Fruit fly (Drosophila melanogaster) whole organism, embryonic: ENCODE measurements around the gene CG32436.

Source experiments
- Atf6 ChIP-seq: fragments of 200-800 bp; sonication (Bioruptor generic); IDR thresholded peaks from 2 replicates; pipeline ENCODE4 v1.3.6; 2022; ENCODE audit warnings: missing biosample characterization, missing genetic modification characterization
- BEAF-32 ChIP-seq: fragments of 200-800 bp; sonication (Bioruptor generic); optimal IDR thresholded peaks from 3 replicates; lab custom pipeline; 2017; ENCODE audit warnings: missing biosample characterization, missing genetic modification characterization, mild to moderate bottlenecking, moderate library complexity, missing genetic modification reagents
- Bteb2 ChIP-seq: fragments of 200-800 bp; sonication (Bioruptor generic); optimal IDR thresholded peaks from 2 replicates; lab custom pipeline; 2016; ENCODE audit warnings: missing biosample characterization, missing genetic modification characterization
- CG10565 ChIP-seq: fragments of 200-800 bp; sonication (Bioruptor generic); optimal IDR thresholded peaks from 3 replicates; lab custom pipeline; 2016; ENCODE audit warnings: missing biosample characterization, mild to moderate bottlenecking, missing genetic modification characterization
- CG11560 ChIP-seq: fragments of 200-800 bp; sonication (Bioruptor generic); IDR thresholded peaks from 3 replicates; pipeline ENCODE4 v1.3.6; 2022; ENCODE audit warnings: missing biosample characterization, missing genetic modification characterization
- CG1233 ChIP-seq: fragments of 200-800 bp; sonication (Bioruptor generic); optimal IDR thresholded peaks from 4 replicates; lab custom pipeline; 2018; ENCODE audit warnings: missing biosample characterization, mild to moderate bottlenecking, missing genetic modification characterization
- CG14014 ChIP-seq: fragments of 200-800 bp; sonication (Bioruptor generic); IDR thresholded peaks from 2 replicates; pipeline ENCODE4 v1.3.6; 2022; ENCODE audit warnings: missing biosample characterization, missing genetic modification characterization
- CG16863 ChIP-seq: fragments of 200-800 bp; sonication (Bioruptor generic); optimal IDR thresholded peaks from 3 replicates; lab custom pipeline; 2016; ENCODE audit warnings: missing biosample characterization, missing genetic modification characterization
- CG17612 ChIP-seq: fragments of 200-800 bp; sonication (Bioruptor generic); IDR thresholded peaks from 2 replicates; pipeline ENCODE4 v1.3.6; 2022; ENCODE audit warnings: missing biosample characterization, missing genetic modification characterization
- CG18619 ChIP-seq: fragments of 200-800 bp; sonication (Bioruptor generic); optimal IDR thresholded peaks from 3 replicates; lab custom pipeline; 2017; ENCODE audit warnings: missing biosample characterization, mild to moderate bottlenecking, missing genetic modification characterization
- CG31224 ChIP-seq: fragments of 200-800 bp; sonication (Bioruptor generic); IDR thresholded peaks from 2 replicates; pipeline ENCODE4 v1.3.6; 2022; ENCODE audit warnings: missing biosample characterization, missing genetic modification characterization
- CG31441 ChIP-seq: fragments of 200-800 bp; sonication (Bioruptor generic); IDR thresholded peaks from 2 replicates; pipeline ENCODE4 v1.3.6; 2022; ENCODE audit warnings: missing biosample characterization, missing genetic modification characterization
- CG32767 ChIP-seq: fragments of 200-800 bp; sonication (Bioruptor generic); IDR thresholded peaks from 2 replicates; pipeline ENCODE4 v1.3.6; 2022; ENCODE audit warnings: missing biosample characterization, missing genetic modification characterization
- CG33213 ChIP-seq: fragments of 200-800 bp; sonication (Bioruptor generic); optimal IDR thresholded peaks from 3 replicates; lab custom pipeline; 2016; ENCODE audit warnings: missing biosample characterization, missing genetic modification characterization
- CG34224 ChIP-seq: fragments of 200-800 bp; sonication (Bioruptor generic); IDR thresholded peaks from 3 replicates; pipeline ENCODE4 v1.3.6; 2022; ENCODE audit warnings: missing biosample characterization, missing genetic modification characterization; ENCODE audit not compliant: partially characterized antibody
- CG42726 ChIP-seq: fragments of 200-800 bp; sonication (Bioruptor generic); IDR thresholded peaks from 2 replicates; pipeline ENCODE4 v1.3.6; 2022; ENCODE audit warnings: missing biosample characterization, missing genetic modification characterization; ENCODE audit not compliant: partially characterized antibody
- CG4282 ChIP-seq: fragments of 200-800 bp; sonication (Bioruptor generic); optimal IDR thresholded peaks from 2 replicates; lab custom pipeline; 2016; ENCODE audit warnings: missing biosample characterization, missing genetic modification characterization
- CG4820 ChIP-seq: fragments of 200-800 bp; sonication (Bioruptor generic); optimal IDR thresholded peaks from 3 replicates; lab custom pipeline; 2016; ENCODE audit warnings: missing biosample characterization, missing genetic modification characterization
- CG4854 ChIP-seq: fragments of 200-800 bp; sonication (Bioruptor generic); optimal IDR thresholded peaks from 2 replicates; lab custom pipeline; 2016; ENCODE audit warnings: missing biosample characterization, missing genetic modification characterization, inconsistent platforms
- CG8089 ChIP-seq: fragments of 200-800 bp; sonication (Bioruptor generic); optimal IDR thresholded peaks from 3 replicates; lab custom pipeline; 2016; ENCODE audit warnings: missing biosample characterization, missing genetic modification characterization
- CG9797 ChIP-seq: fragments of 200-800 bp; sonication (Bioruptor generic); optimal IDR thresholded peaks from 3 replicates; lab custom pipeline; 2018; ENCODE audit warnings: missing biosample characterization, mild to moderate bottlenecking, missing genetic modification characterization
- CG9876 ChIP-seq: fragments of 200-800 bp; sonication (Bioruptor generic); optimal IDR thresholded peaks from 2 replicates; lab custom pipeline; 2016; ENCODE audit warnings: missing biosample characterization, missing genetic modification characterization
- Chrac-16 ChIP-seq: fragments of 200-800 bp; sonication (Bioruptor generic); optimal IDR thresholded peaks from 3 replicates; lab custom pipeline; 2016; ENCODE audit warnings: missing biosample characterization, missing genetic modification characterization
- CkIIα-i1 ChIP-seq: fragments of 200-800 bp; sonication (Bioruptor generic); IDR thresholded peaks from 2 replicates; pipeline ENCODE4 v1.3.6; 2022; ENCODE audit warnings: missing biosample characterization, missing genetic modification characterization
- D ChIP-seq, 2 experiments: fragments of 200-800 bp in 1 of 2; fragments of >200 bp in 1 of 2; sonication (Bioruptor generic) in 1 of 2; optimal IDR thresholded peaks; 2 replicates in 1 of 2; 3 replicates in 1 of 2; lab custom pipeline; 2017; ENCODE audit warnings: mild to moderate bottlenecking in 1 of 2, missing biosample characterization in 1 of 2, missing genetic modification characterization in 1 of 2, missing genetic modification reagents in 1 of 2
- Doc2 ChIP-seq: fragments of 200-800 bp; sonication (Bioruptor generic); IDR thresholded peaks from 2 replicates; pipeline ENCODE4 v1.3.6; 2022; ENCODE audit warnings: missing biosample characterization, missing genetic modification characterization
- Fer2 ChIP-seq: fragments of 200-800 bp; sonication (Bioruptor generic); optimal IDR thresholded peaks from 2 replicates; lab custom pipeline; 2018; ENCODE audit warnings: missing biosample characterization, mild to moderate bottlenecking, missing genetic modification characterization, moderate library complexity
- Gug ChIP-seq: fragments of 200-800 bp; sonication (Bioruptor generic); IDR thresholded peaks from 4 replicates; pipeline ENCODE4 v1.3.6; 2022; ENCODE audit warnings: missing biosample characterization, missing genetic modification characterization
- Hr51 ChIP-seq, 2 experiments: fragments of 200-800 bp; sonication (Bioruptor generic); optimal IDR thresholded peaks; 2 replicates in 1 of 2; 3 replicates in 1 of 2; lab custom pipeline; 2016 to 2018; ENCODE audit warnings: missing biosample characterization in 2 of 2, missing genetic modification characterization in 2 of 2, mild to moderate bottlenecking in 1 of 2, moderate library complexity in 1 of 2
- Jarid2 ChIP-seq: fragments of 200-800 bp; sonication (Bioruptor generic); optimal IDR thresholded peaks from 3 replicates; lab custom pipeline; 2017; ENCODE audit warnings: mild to moderate bottlenecking, missing biosample characterization, missing genetic modification reagents, missing genetic modification characterization
- NC2α ChIP-seq: fragments of 200-800 bp; sonication (Bioruptor generic); optimal IDR thresholded peaks from 2 replicates; lab custom pipeline; 2016; ENCODE audit warnings: missing biosample characterization, missing genetic modification characterization
- Taf1 ChIP-seq: fragments of 200-800 bp; sonication (Bioruptor generic); IDR thresholded peaks from 2 replicates; pipeline ENCODE4 v1.3.6; 2022; ENCODE audit warnings: missing biosample characterization, missing genetic modification characterization
- YL-1 ChIP-seq: fragments of 200-800 bp; sonication (Bioruptor generic); optimal IDR thresholded peaks from 3 replicates; lab custom pipeline; 2017; ENCODE audit warnings: missing biosample characterization, mild to moderate bottlenecking, missing genetic modification characterization
- bbx ChIP-seq: fragments of 200-800 bp; sonication (Bioruptor generic); IDR thresholded peaks from 2 replicates; pipeline ENCODE4 v1.3.6; 2022; ENCODE audit warnings: missing biosample characterization, missing genetic modification characterization; ENCODE audit not compliant: partially characterized antibody
- crp ChIP-seq, 2 experiments: fragments of 200-800 bp; sonication (Bioruptor generic); optimal IDR thresholded peaks; 2 replicates in 1 of 2; 3 replicates in 1 of 2; lab custom pipeline; 2017; ENCODE audit warnings: missing biosample characterization in 2 of 2, missing genetic modification characterization in 2 of 2, mild to moderate bottlenecking in 1 of 2, moderate library complexity in 1 of 2
- gro ChIP-seq: fragments of 200-800 bp; sonication (Bioruptor generic); optimal IDR thresholded peaks from 2 replicates; lab custom pipeline; 2016; ENCODE audit warnings: missing biosample characterization, missing genetic modification characterization
- gsb ChIP-seq: fragments of 200-800 bp; sonication (Bioruptor generic); IDR thresholded peaks from 2 replicates; pipeline ENCODE4 v1.3.6; 2022; ENCODE audit warnings: missing biosample characterization, missing genetic modification characterization
- hb ChIP-seq: fragments of 200-800 bp; sonication (Bioruptor generic); IDR thresholded peaks from 3 replicates; pipeline ENCODE4 v1.3.6; 2022; ENCODE audit warnings: missing biosample characterization, missing genetic modification characterization; ENCODE audit not compliant: partially characterized antibody
- hbn ChIP-seq: fragments of 200-800 bp; sonication (Bioruptor generic); IDR thresholded peaks from 2 replicates; pipeline ENCODE4 v1.3.6; 2022; ENCODE audit warnings: missing biosample characterization, missing genetic modification characterization; ENCODE audit not compliant: partially characterized antibody
- inv ChIP-seq: fragments of 200-800 bp; sonication (Bioruptor generic); IDR thresholded peaks from 2 replicates; pipeline ENCODE4 v1.3.6; 2022; ENCODE audit warnings: missing biosample characterization, missing genetic modification characterization; ENCODE audit not compliant: partially characterized antibody
- jigr1 ChIP-seq: fragments of 200-800 bp; sonication (Bioruptor generic); IDR thresholded peaks from 3 replicates; pipeline ENCODE4 v1.3.6; 2022; ENCODE audit warnings: missing biosample characterization, missing genetic modification characterization
- nau ChIP-seq: fragments of 200-800 bp; sonication (Bioruptor generic); optimal IDR thresholded peaks from 3 replicates; lab custom pipeline; 2017; ENCODE audit warnings: missing biosample characterization, mild to moderate bottlenecking, missing genetic modification characterization, missing genetic modification reagents
- pan ChIP-seq, 4 experiments: fragments of >200 bp in 3 of 4; fragments of 200-800 bp in 1 of 4; sonication (Bioruptor generic) in 1 of 4; optimal IDR thresholded peaks in 3 of 4; IDR thresholded peaks in 1 of 4; 2 replicates each; pipeline versions ENCODE4 v1.3.6 to Lab custom; 2017 to 2022; ENCODE audit warnings: missing biosample characterization in 2 of 4, missing genetic modification characterization in 2 of 4, mixed read lengths in 1 of 4
- ro ChIP-seq: fragments of 200-800 bp; sonication (Bioruptor generic); IDR thresholded peaks from 2 replicates; pipeline ENCODE4 v1.3.6; 2022; ENCODE audit warnings: missing biosample characterization, missing genetic modification characterization
- row ChIP-seq: fragments of 200-800 bp; sonication (Bioruptor generic); IDR thresholded peaks from 3 replicates; pipeline ENCODE4 v1.3.6; 2022; ENCODE audit warnings: missing biosample characterization, missing genetic modification characterization
- sens ChIP-seq: fragments of 200-800 bp; sonication (Bioruptor generic); peaks from one replicate; lab custom pipeline; 2016; ENCODE audit warnings: missing biosample characterization, missing genetic modification characterization
- so ChIP-seq: fragments of 200-800 bp; sonication (Bioruptor generic); IDR thresholded peaks from 3 replicates; pipeline ENCODE4 v1.3.6; 2022; ENCODE audit warnings: missing biosample characterization, missing genetic modification characterization
- stc ChIP-seq: fragments of 200-800 bp; sonication (Bioruptor generic); IDR thresholded peaks from 2 replicates; pipeline ENCODE4 v1.3.6; 2022; ENCODE audit warnings: missing biosample characterization, missing genetic modification characterization
- unc-4 ChIP-seq: fragments of 200-800 bp; sonication (Bioruptor generic); IDR thresholded peaks from 2 replicates; pipeline ENCODE4 v1.3.6; 2022; ENCODE audit warnings: missing biosample characterization, missing genetic modification characterization; ENCODE audit not compliant: partially characterized antibody

CG32436 gene

DNA sequence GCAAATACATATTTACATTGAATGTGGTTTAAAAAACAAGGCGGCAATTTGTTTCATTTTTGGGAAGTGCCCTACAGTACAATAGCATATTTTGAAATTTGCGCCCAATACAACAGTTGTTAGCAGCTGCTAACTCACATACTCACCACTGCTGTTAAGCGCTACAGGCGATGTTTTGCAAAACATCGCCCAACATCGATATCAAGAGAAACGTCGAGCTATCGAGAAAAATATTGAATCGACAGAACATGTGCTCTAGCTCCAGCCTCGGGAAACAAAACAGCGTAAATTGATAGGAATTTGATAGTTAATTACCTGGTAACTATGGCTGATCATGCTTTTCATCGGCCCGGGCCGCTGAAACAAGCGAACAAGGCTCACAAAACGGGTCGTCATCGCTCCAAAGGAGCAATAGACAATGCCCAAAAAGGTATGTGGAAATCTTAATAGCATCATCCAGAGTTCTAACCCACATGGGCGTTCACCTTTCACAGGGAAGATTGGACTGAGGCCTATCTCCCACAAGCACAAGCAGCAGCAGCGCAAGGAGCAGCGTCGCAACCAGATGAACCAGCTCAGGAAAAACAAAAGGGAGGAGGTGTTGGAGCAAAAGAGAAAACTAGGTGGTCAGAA, 8.7 kb upstream of the CG32436 start, which contains the start of gene Tsr1 (continued):
- TF ChIP-seq nau = no peak
- no peak for TF ChIP-seq pan (optimal IDR thresholded peaks at IDR 0.05; lab: Kevin White, UChicago)
- no peak for TF ChIP-seq pan (GFP tag; optimal IDR thresholded peaks at IDR 0.05 in 1 of 2, IDR thresholded peaks at IDR 0.05 in 1 of 2)
- no peak for TF ChIP-seq CG31224 (GFP tag; lab: Robert Waterston, UW)
- TF ChIP-seq CG9797 (GFP tag; lab: Kevin White, UChicago) = peak; percentile 12
- TF ChIP-seq so (GFP tag; lab: Robert Waterston, UW) = no peak
- TF ChIP-seq NC2α (GFP tag; lab: Kevin White, UChicago) = no peak
- TF ChIP-seq CkIIα-i1 (GFP tag; lab: Robert Waterston, UW) = no peak
- no peak for TF ChIP-seq Hr51 (GFP tag; optimal IDR thresholded peaks at IDR 0.05; lab: Kevin White, UChicago)
- TF ChIP-seq CG9876 (GFP tag; lab: Kevin White, UChicago) = no peak
- no peak for TF ChIP-seq Jarid2 (GFP tag; lab: Kevin White, UChicago)
- TF ChIP-seq CG1233 (GFP tag; lab: Kevin White, UChicago) = no peak
- no peak for TF ChIP-seq CG4854 (GFP tag; lab: Kevin White, UChicago)
- TF ChIP-seq CG11560 (tag; lab: Robert Waterston, UW) = no peak
- TF ChIP-seq CG31441 (GFP tag; lab: Robert Waterston, UW) = no peak
- TF ChIP-seq CG8089 (GFP tag; lab: Kevin White, UChicago) = no peak
- no peak for TF ChIP-seq CG16863 (GFP tag; lab: Kevin White, UChicago)
- TF ChIP-seq BEAF-32 = peak; percentile 82
- peak; percentile 92 for TF ChIP-seq bbx (GFP tag; lab: Robert Waterston, UW)
- peak; percentile 83 for TF ChIP-seq hbn (GFP tag; lab: Robert Waterston, UW)
- no peak for TF ChIP-seq gro (GFP tag; lab: Kevin White, UChicago)
- TF ChIP-seq gsb (GFP tag; lab: Robert Waterston, UW) = no peak
- no peak for TF ChIP-seq ro (GFP tag; lab: Robert Waterston, UW)
- no peak for TF ChIP-seq D (optimal IDR thresholded peaks at IDR 0.05; lab: Kevin White, UChicago)
- no peak for TF ChIP-seq D (GFP tag; optimal IDR thresholded peaks at IDR 0.05; lab: Kevin White, UChicago)
- TF ChIP-seq Fer2 (tag; lab: Kevin White, UChicago) = no peak
- no peak for TF ChIP-seq Doc2 (GFP tag; lab: Robert Waterston, UW)
- TF ChIP-seq row (GFP tag; lab: Robert Waterston, UW) = no peak
- peak; percentile 94 for TF ChIP-seq CG34224 (GFP tag; lab: Robert Waterston, UW)
- no peak for TF ChIP-seq CG14014 (GFP tag; lab: Robert Waterston, UW)
- no peak for TF ChIP-seq CG17612
- no peak for TF ChIP-seq Taf1
- TF ChIP-seq Chrac-16 (GFP tag; lab: Kevin White, UChicago) = no peak
- TF ChIP-seq CG10565 (GFP tag; lab: Kevin White, UChicago) = no peak
- no peak for TF ChIP-seq Bteb2 (GFP tag; lab: Kevin White, UChicago)
- no peak for TF ChIP-seq CG4820 (GFP tag; lab: Kevin White, UChicago)
- peak; percentile 78 for TF ChIP-seq YL-1
- peak; percentile 90 for TF ChIP-seq unc-4 (GFP tag; lab: Robert Waterston, UW)
- TF ChIP-seq CG4282 (GFP tag; lab: Kevin White, UChicago) = no peak
- TF ChIP-seq CG32767 (GFP tag; lab: Robert Waterston, UW) = no peak
- TF ChIP-seq CG42726 (GFP tag; lab: Robert Waterston, UW) = peak; percentile 83
- no peak for TF ChIP-seq Atf6
- TF ChIP-seq sens (GFP tag; lab: Kevin White, UChicago) = no peak
- no peak for TF ChIP-seq jigr1
- no peak for TF ChIP-seq CG18619
- peak; percentile 55; the same call in 1 of the 3 replicates for TF ChIP-seq hb (GFP tag; lab: Robert Waterston, UW)
- no peak for TF ChIP-seq CG33213 (GFP tag; lab: Kevin White, UChicago)
- peak in 1 of 2 experiments; percentile 52 for TF ChIP-seq crp (GFP tag; optimal IDR thresholded peaks at IDR 0.05; lab: Kevin White, UChicago)
- TF ChIP-seq Gug (GFP tag; lab: Robert Waterston, UW) = no peak
- TF ChIP-seq inv (GFP tag; lab: Robert Waterston, UW) = peak; percentile 70
- TF ChIP-seq stc (GFP tag; lab: Robert Waterston, UW) = no peak
